Worm (Caenorhabditis elegans) whole organism, L4/young adult: ENCODE data around the gene str-171.

Experiments used
- W03F9.2 ChIP-seq: fragments of 150-350 bp; optimal IDR thresholded peaks from 2 replicates; lab custom pipeline; 2014; ENCODE audit warnings: missing biosample characterization, missing genetic modification characterization
- dao-5 ChIP-seq: sonication (generic microtip); optimal IDR thresholded peaks from 2 replicates; lab custom pipeline; 2016; ENCODE audit warnings: missing genotype, missing genetic modification characterization, moderate library complexity, missing compliant biosample characterization
- him-1 ChIP-seq: sonication (generic microtip); optimal IDR thresholded peaks from 2 replicates; lab custom pipeline; 2016; ENCODE audit warnings: missing genotype, missing genetic modification reagents, missing genetic modification characterization, missing compliant biosample characterization

ce11 chrV:15092666-15093065 lies 39.7 kb downstream of the str-171 start, which contains the start of gene txt-12:
- TF ChIP-seq W03F9.2 (tag; lab: Kevin White, UChicago) (no peak), him-1 (no peak), dao-5 (tag; lab: Kevin White, UChicago) (no peak)
